Worm (Caenorhabditis elegans) whole organism, L3 larva: ENCODE data around the gene Y43F4A.4.

Experiments
- R02D3.7 ChIP-seq: fragments of 150-350 bp; optimal IDR thresholded peaks from 2 replicates; lab custom pipeline; 2014; ENCODE audit warnings: missing biosample characterization, missing genetic modification characterization
- ZK546.5 ChIP-seq: sonication (generic microtip); optimal IDR thresholded peaks from 2 replicates; lab custom pipeline; 2017; ENCODE audit warnings: missing biosample characterization, missing genetic modification characterization
- aly-2 ChIP-seq: fragments of 150-350 bp; optimal IDR thresholded peaks from 2 replicates; lab custom pipeline; 2014; ENCODE audit warnings: missing biosample characterization, missing genetic modification characterization
- ama-1 ChIP-seq: fragments of 150-350 bp; optimal IDR thresholded peaks from 2 replicates; lab custom pipeline; 2018
- ceh-16 ChIP-seq: sonication (generic microtip); optimal IDR thresholded peaks from 2 replicates; lab custom pipeline; 2017; ENCODE audit warnings: missing biosample characterization, missing genetic modification characterization
- ceh-28 ChIP-seq: fragments of 150-350 bp; optimal IDR thresholded peaks from 2 replicates; lab custom pipeline; 2014; ENCODE audit warnings: missing biosample characterization, missing genetic modification reagents, missing genetic modification characterization
- ceh-82 ChIP-seq: fragments of 150-350 bp; optimal IDR thresholded peaks from 2 replicates; lab custom pipeline; 2014; ENCODE audit warnings: missing biosample characterization, missing genetic modification characterization
- daf-12 ChIP-seq: fragments of 150-350 bp; optimal IDR thresholded peaks from 2 replicates; lab custom pipeline; 2014; ENCODE audit warnings: missing biosample characterization, missing genetic modification reagents, missing genetic modification characterization
- egl-27 ChIP-seq: sonication (generic microtip); optimal IDR thresholded peaks from 4 replicates; lab custom pipeline; 2017; ENCODE audit warnings: missing biosample characterization, missing genetic modification reagents, missing genetic modification characterization
- egl-5 ChIP-seq: fragments of 150-350 bp; optimal IDR thresholded peaks from 2 replicates; lab custom pipeline; 2017; ENCODE audit warnings: missing biosample characterization, missing genetic modification reagents, missing genetic modification characterization, inconsistent platforms
- elt-1 ChIP-seq: fragments of 150-350 bp; optimal IDR thresholded peaks from 2 replicates; lab custom pipeline; 2014; ENCODE audit warnings: missing biosample characterization, missing genetic modification characterization
- elt-2 ChIP-seq: sonication (generic microtip); optimal IDR thresholded peaks from 2 replicates; lab custom pipeline; 2016; ENCODE audit warnings: missing genetic modification reagents, mild to moderate bottlenecking, missing genetic modification characterization, missing compliant biosample characterization
- eor-1 ChIP-seq, 2 experiments: fragments of 150-350 bp; optimal IDR thresholded peaks; 2 replicates each; lab custom pipeline; 2014 to 2018; ENCODE audit warnings: missing biosample characterization in 2 of 2, missing genetic modification characterization in 2 of 2
- fkh-10 ChIP-seq: sonication (generic microtip); optimal IDR thresholded peaks from 2 replicates; lab custom pipeline; 2017; ENCODE audit warnings: missing biosample characterization, missing genetic modification reagents, missing genetic modification characterization
- fos-1 ChIP-seq: fragments of 150-350 bp; optimal IDR thresholded peaks from 2 replicates; lab custom pipeline; 2014; ENCODE audit warnings: missing biosample characterization, missing genetic modification characterization
- hmg-11 ChIP-seq: sonication (generic microtip); optimal IDR thresholded peaks from 2 replicates; lab custom pipeline; 2016; ENCODE audit warnings: missing genetic modification characterization, missing compliant biosample characterization
- jun-1 ChIP-seq: fragments of 150-350 bp; optimal IDR thresholded peaks from 2 replicates; lab custom pipeline; 2014; ENCODE audit warnings: missing biosample characterization, missing genetic modification reagents, missing genetic modification characterization
- lin-15B ChIP-seq: fragments of 150-350 bp; optimal IDR thresholded peaks from 2 replicates; lab custom pipeline; 2014; ENCODE audit warnings: missing biosample characterization, missing genetic modification characterization
- lin-39 ChIP-seq: fragments of 150-350 bp; optimal IDR thresholded peaks from 2 replicates; lab custom pipeline; 2018; ENCODE audit warnings: missing biosample characterization, missing genetic modification reagents, missing genetic modification characterization
- lsy-12 ChIP-seq: sonication (generic microtip); optimal IDR thresholded peaks from 2 replicates; lab custom pipeline; 2016; ENCODE audit warnings: mild to moderate bottlenecking, missing genetic modification characterization, missing compliant biosample characterization
- mdl-1 ChIP-seq: fragments of 150-350 bp; optimal IDR thresholded peaks from 2 replicates; lab custom pipeline; 2014; ENCODE audit warnings: missing biosample characterization, missing genetic modification characterization
- mml-1 ChIP-seq: fragments of 150-350 bp; sonication (generic microtip); optimal IDR thresholded peaks from 3 replicates; lab custom pipeline; 2014; ENCODE audit warnings: missing biosample characterization, missing genetic modification characterization
- nfya-1 ChIP-seq: sonication (generic microtip); optimal IDR thresholded peaks from 2 replicates; lab custom pipeline; 2017; ENCODE audit warnings: missing genetic modification characterization, mild to moderate bottlenecking, missing compliant biosample characterization, antibody characterized with exemption, moderate library complexity; ENCODE audit not compliant: insufficient read depth
- nhr-11 ChIP-seq: fragments of 150-350 bp; optimal IDR thresholded peaks from 2 replicates; lab custom pipeline; 2014; ENCODE audit warnings: missing biosample characterization, missing genetic modification characterization
- nhr-12 ChIP-seq: fragments of 150-350 bp; optimal IDR thresholded peaks from 2 replicates; lab custom pipeline; 2014; ENCODE audit warnings: missing biosample characterization, missing genetic modification characterization
- nhr-23 ChIP-seq: fragments of 150-350 bp; optimal IDR thresholded peaks from 2 replicates; lab custom pipeline; 2014; ENCODE audit warnings: missing biosample characterization, missing genetic modification reagents, missing genetic modification characterization
- nhr-237 ChIP-seq: fragments of 150-350 bp; optimal IDR thresholded peaks from 2 replicates; lab custom pipeline; 2014; ENCODE audit warnings: missing biosample characterization, missing genetic modification characterization
- nhr-25 ChIP-seq: sonication (generic microtip); optimal IDR thresholded peaks from 2 replicates; lab custom pipeline; 2017; ENCODE audit warnings: missing biosample characterization, missing genetic modification characterization
- nhr-28 ChIP-seq: fragments of 150-350 bp; optimal IDR thresholded peaks from 2 replicates; lab custom pipeline; 2014; ENCODE audit warnings: missing biosample characterization, missing genetic modification characterization
- nhr-43 ChIP-seq: sonication (generic microtip); optimal IDR thresholded peaks from 2 replicates; lab custom pipeline; 2016; ENCODE audit warnings: mild to moderate bottlenecking, missing genetic modification characterization, missing compliant biosample characterization; ENCODE audit not compliant: poor library complexity, severe bottlenecking
- nhr-67 ChIP-seq: fragments of 150-350 bp; optimal IDR thresholded peaks from 2 replicates; lab custom pipeline; 2014; ENCODE audit warnings: missing biosample characterization, missing genetic modification characterization
- nhr-76 ChIP-seq: fragments of 150-350 bp; sonication (generic microtip); optimal IDR thresholded peaks from 5 replicates; lab custom pipeline; 2014; ENCODE audit warnings: missing biosample characterization, missing genetic modification characterization
- nhr-77 ChIP-seq: fragments of 150-350 bp; optimal IDR thresholded peaks from 2 replicates; lab custom pipeline; 2014; ENCODE audit warnings: missing biosample characterization, missing genetic modification characterization
- pha-4 ChIP-seq: fragments of 150-350 bp; optimal IDR thresholded peaks from 2 replicates; lab custom pipeline; 2014; ENCODE audit warnings: missing biosample characterization, missing genetic modification reagents, missing genetic modification characterization
- pqm-1 ChIP-seq: fragments of 150-350 bp; optimal IDR thresholded peaks from 2 replicates; lab custom pipeline; 2017; ENCODE audit warnings: missing biosample characterization, missing genetic modification characterization, inconsistent platforms
- sea-2 ChIP-seq: fragments of 150-350 bp; sonication (generic microtip); optimal IDR thresholded peaks from 4 replicates; lab custom pipeline; 2014; ENCODE audit warnings: missing biosample characterization, missing genetic modification reagents, missing genetic modification characterization
- skn-1 ChIP-seq: fragments of 150-350 bp; optimal IDR thresholded peaks from 2 replicates; lab custom pipeline; 2014; ENCODE audit warnings: missing biosample characterization, missing genetic modification characterization
- snpc-4 ChIP-seq: fragments of 150-350 bp; optimal IDR thresholded peaks from 2 replicates; lab custom pipeline; 2014; ENCODE audit warnings: missing biosample characterization, missing genetic modification characterization
- unc-39 ChIP-seq: sonication (generic microtip); optimal IDR thresholded peaks from 4 replicates; lab custom pipeline; 2017; ENCODE audit warnings: missing biosample characterization, missing genetic modification characterization
- unc-62 ChIP-seq: fragments of 150-350 bp; sonication (generic microtip); optimal IDR thresholded peaks from 4 replicates; lab custom pipeline; 2014; ENCODE audit warnings: missing biosample characterization, missing genetic modification reagents, missing genetic modification characterization
- zag-1 ChIP-seq: fragments of 150-350 bp; optimal IDR thresholded peaks from 2 replicates; lab custom pipeline; 2014; ENCODE audit warnings: missing biosample characterization, missing genetic modification characterization
- ztf-4 ChIP-seq: fragments of 150-350 bp; optimal IDR thresholded peaks from 2 replicates; lab custom pipeline; 2014; ENCODE audit warnings: missing biosample characterization, missing genetic modification characterization

The Y43F4A.4 gene

ce11 chrIII:13222772-13223171 lies 22.6 kb upstream of the Y43F4A.4 start, which contains the start of gene Y43F4A.1:
Gene Y43F4A.1, plus strand, starts transcription at chrIII:13223072.
- TF ChIP-seq mml-1 (tag; lab: Kevin White, UChicago) (no peak), nhr-23 (peak; percentile 4)

- no peak for TF ChIP-seq fkh-10 (GFP tag; lab: Kevin White, UChicago)
- peak; percentile 35 for TF ChIP-seq pha-4 (tag; lab: Kevin White, UChicago)
- peak; percentile 23 for TF ChIP-seq nfya-1 (tag; lab: Kevin White, UChicago)
Observed at ce11 chrIII:13224395-13224794, 21.0 kb upstream of the Y43F4A.4 start.

- peak; percentile 8 for TF ChIP-seq lin-39
- peak; percentile 37 for TF ChIP-seq hmg-11
- TF ChIP-seq elt-2 (tag; lab: Kevin White, UChicago) = peak; percentile 20
- peak; percentile 24 for TF ChIP-seq lsy-12 (tag; lab: Kevin White, UChicago)
- TF ChIP-seq nfya-1 (tag; lab: Kevin White, UChicago) = peak; percentile 40
- no peak for TF ChIP-seq egl-5
- no peak for TF ChIP-seq jun-1 (tag; lab: Kevin White, UChicago)
- TF ChIP-seq pha-4 (tag; lab: Kevin White, UChicago) = peak; percentile 30
Observed at ce11 chrIII:13225019-13225418, 20.4 kb upstream of the Y43F4A.4 start.

- TF ChIP-seq nhr-43 (tag; lab: Kevin White, UChicago) = no peak
- no peak for TF ChIP-seq nhr-25 (tag; lab: Kevin White, UChicago)
- no peak for TF ChIP-seq ama-1
Observed at ce11 chrIII:13246265-13246664, 884 bp downstream of the Y43F4A.4 start, which contains the start of gene anoh-1. Gene anoh-1, plus strand, starts transcription at chrIII:13246565.

ce11 chrIII:13254178-13254725 lies 8.9 kb downstream of the Y43F4A.4 start, which contains the start of gene F56A8.9:
Gene F56A8.9, plus strand, starts transcription at chrIII:13254675.
- no peak for TF ChIP-seq nhr-76
- no peak for TF ChIP-seq ama-1
- TF ChIP-seq unc-39 (tag; lab: Kevin White, UChicago) = no peak
- no peak for TF ChIP-seq ceh-28
- TF ChIP-seq nhr-43 (tag; lab: Kevin White, UChicago) = no peak
- TF ChIP-seq nhr-77 = no peak

- TF ChIP-seq elt-1 (tag; lab: Kevin White, UChicago) = no peak
- no peak for TF ChIP-seq ceh-16 (tag; lab: Kevin White, UChicago)
- TF ChIP-seq lin-39 = peak; percentile 22
- no peak for TF ChIP-seq zag-1 (tag; lab: Kevin White, UChicago)
- no peak for TF ChIP-seq nhr-237 (tag; lab: Kevin White, UChicago)
- peak; percentile 97 for TF ChIP-seq R02D3.7 (tag; lab: Kevin White, UChicago)
- peak; percentile 37 for TF ChIP-seq snpc-4 (tag; lab: Kevin White, UChicago)
- no peak for TF ChIP-seq nhr-43 (tag; lab: Kevin White, UChicago)
- TF ChIP-seq lsy-12 (tag; lab: Kevin White, UChicago) = peak; percentile 41
- no peak for TF ChIP-seq unc-62
- TF ChIP-seq mdl-1 (tag; lab: Kevin White, UChicago) = no peak
- TF ChIP-seq hmg-11 = peak; percentile 54
- peak; percentile 32 for TF ChIP-seq elt-2 (tag; lab: Kevin White, UChicago)
- TF ChIP-seq fkh-10 (GFP tag; lab: Kevin White, UChicago) = no peak
- peak; percentile 16 for TF ChIP-seq jun-1 (tag; lab: Kevin White, UChicago)
- TF ChIP-seq nhr-28 (tag; lab: Kevin White, UChicago) = no peak
- no peak for TF ChIP-seq daf-12 (tag; lab: Kevin White, UChicago)
- peak; percentile 31 for TF ChIP-seq ama-1
- peak; percentile 10 for TF ChIP-seq pqm-1 (tag; lab: Kevin White, UChicago)
- no peak for TF ChIP-seq ceh-82 (tag; lab: Kevin White, UChicago)
- TF ChIP-seq fos-1 (tag; lab: Kevin White, UChicago) = no peak
- no peak for TF ChIP-seq nhr-12
- TF ChIP-seq nhr-76 = no peak
- TF ChIP-seq nhr-11 = no peak
- TF ChIP-seq eor-1 (tag; optimal IDR thresholded peaks at IDR 0.05; lab: Kevin White, UChicago) = no peak
- no peak for TF ChIP-seq egl-27
- no peak for TF ChIP-seq aly-2 (tag; lab: Kevin White, UChicago)
- no peak for TF ChIP-seq sea-2 (GFP tag; lab: Kevin White, UChicago)
- TF ChIP-seq lin-15B (tag; lab: Kevin White, UChicago) = peak; percentile 68
- TF ChIP-seq ZK546.5 (tag; lab: Kevin White, UChicago) = no peak
- no peak for TF ChIP-seq ztf-4 (tag; lab: Kevin White, UChicago)
- no peak for TF ChIP-seq nhr-77
- TF ChIP-seq skn-1 (tag; lab: Kevin White, UChicago) = no peak
- no peak for TF ChIP-seq nhr-67 (tag; lab: Kevin White, UChicago)
- TF ChIP-seq mml-1 (tag; lab: Kevin White, UChicago) = no peak
Observed at ce11 chrIII:13256438-13256928, 11.1 kb downstream of the Y43F4A.4 start, which contains the start of gene F56A8.3. Gene F56A8.3, plus strand, starts transcription at chrIII:13256878.
